Worm (Caenorhabditis elegans) whole organism, L2 larva: ENCODE results near the gene dhs-23.

Experiments
- F13H6.1 ChIP-seq: sonication (generic microtip); optimal IDR thresholded peaks from 2 replicates; lab custom pipeline; 2016; ENCODE audit warnings: missing genetic modification characterization, missing compliant biosample characterization
- R02D3.7 ChIP-seq: fragments of 150-350 bp; optimal IDR thresholded peaks from 2 replicates; lab custom pipeline; 2014; ENCODE audit warnings: missing biosample characterization, missing genetic modification characterization
- ZK546.5 ChIP-seq: sonication (generic microtip); optimal IDR thresholded peaks from 2 replicates; lab custom pipeline; 2017; ENCODE audit warnings: missing biosample characterization, missing genetic modification characterization
- alr-1 ChIP-seq: fragments of 150-350 bp; optimal IDR thresholded peaks from 2 replicates; lab custom pipeline; 2014; ENCODE audit warnings: missing biosample characterization, missing genetic modification characterization
- aly-2 ChIP-seq: fragments of 150-350 bp; optimal IDR thresholded peaks from 2 replicates; lab custom pipeline; 2014; ENCODE audit warnings: missing biosample characterization, missing genetic modification characterization
- blmp-1 ChIP-seq: sonication (generic microtip); optimal IDR thresholded peaks from 2 replicates; lab custom pipeline; 2017; ENCODE audit warnings: missing genetic modification characterization, mild to moderate bottlenecking, missing compliant biosample characterization, antibody characterized with exemption, moderate library complexity; ENCODE audit not compliant: insufficient read depth
- crh-2 ChIP-seq: sonication (generic microtip); optimal IDR thresholded peaks from 2 replicates; lab custom pipeline; 2017; ENCODE audit warnings: missing biosample characterization, missing genetic modification characterization
- dmd-4 ChIP-seq: sonication (generic microtip); optimal IDR thresholded peaks from 2 replicates; lab custom pipeline; 2017; ENCODE audit warnings: missing biosample characterization, missing genetic modification characterization
- egl-27 ChIP-seq: sonication (generic microtip); optimal IDR thresholded peaks from 3 replicates; lab custom pipeline; 2017; ENCODE audit warnings: missing biosample characterization, missing genetic modification reagents, missing genetic modification characterization
- elt-1 ChIP-seq: fragments of 150-350 bp; optimal IDR thresholded peaks from 2 replicates; lab custom pipeline; 2014; ENCODE audit warnings: missing biosample characterization, missing genetic modification characterization
- elt-3 ChIP-seq: sonication (generic microtip); optimal IDR thresholded peaks from 2 replicates; lab custom pipeline; 2017; ENCODE audit warnings: missing biosample characterization, missing genetic modification characterization
- gmeb-1 ChIP-seq: fragments of 150-350 bp; optimal IDR thresholded peaks from 2 replicates; lab custom pipeline; 2014; ENCODE audit warnings: missing biosample characterization, missing genetic modification characterization
- lin-39 ChIP-seq: fragments of 150-350 bp; optimal IDR thresholded peaks from 2 replicates; lab custom pipeline; 2014; ENCODE audit warnings: missing biosample characterization, missing genetic modification reagents, missing genetic modification characterization
- lsy-2 ChIP-seq, 2 experiments: fragments of 150-350 bp in 1 of 2; sonication (generic microtip) in 1 of 2; optimal IDR thresholded peaks; 2 replicates each; lab custom pipeline; 2014 to 2017; ENCODE audit warnings: missing biosample characterization in 2 of 2, missing genetic modification characterization in 2 of 2
- mab-5 ChIP-seq: fragments of 150-350 bp; optimal IDR thresholded peaks from 2 replicates; lab custom pipeline; 2014; ENCODE audit warnings: missing biosample characterization, missing genetic modification characterization
- mbf-1 ChIP-seq: sonication (generic microtip); optimal IDR thresholded peaks from 2 replicates; lab custom pipeline; 2017; ENCODE audit warnings: missing biosample characterization, missing genetic modification characterization
- nhr-11 ChIP-seq: fragments of 150-350 bp; optimal IDR thresholded peaks from 2 replicates; lab custom pipeline; 2014; ENCODE audit warnings: missing biosample characterization, missing genetic modification characterization
- nhr-12 ChIP-seq: fragments of 150-350 bp; optimal IDR thresholded peaks from 2 replicates; lab custom pipeline; 2014; ENCODE audit warnings: missing biosample characterization, missing genetic modification characterization
- nhr-129 ChIP-seq: fragments of 150-350 bp; optimal IDR thresholded peaks from 2 replicates; lab custom pipeline; 2014; ENCODE audit warnings: missing biosample characterization, missing genetic modification characterization
- nhr-23 ChIP-seq: fragments of 150-350 bp; optimal IDR thresholded peaks from 2 replicates; lab custom pipeline; 2014; ENCODE audit warnings: missing biosample characterization, missing genetic modification reagents, missing genetic modification characterization
- nhr-25 ChIP-seq: fragments of 150-350 bp; sonication (generic microtip); optimal IDR thresholded peaks from 3 replicates; lab custom pipeline; 2014; ENCODE audit warnings: missing biosample characterization, missing genetic modification characterization
- skn-1 ChIP-seq: sonication (generic microtip); optimal IDR thresholded peaks from 2 replicates; lab custom pipeline; 2017; ENCODE audit warnings: missing biosample characterization, missing genetic modification characterization
- sma-3 ChIP-seq: sonication (generic microtip); optimal IDR thresholded peaks from 2 replicates; lab custom pipeline; 2016; ENCODE audit warnings: missing genetic modification reagents, missing genetic modification characterization, missing compliant biosample characterization
- sma-9 ChIP-seq, 2 experiments: fragments of 150-350 bp in 1 of 2; sonication (generic microtip) in 1 of 2; optimal IDR thresholded peaks; 2 replicates each; lab custom pipeline; 2014 to 2016; ENCODE audit warnings: missing genetic modification characterization in 2 of 2, mild to moderate bottlenecking in 1 of 2, missing biosample characterization in 1 of 2, missing compliant biosample characterization in 1 of 2, missing genetic modification reagents in 1 of 2, moderate library complexity in 1 of 2
- snpc-4 ChIP-seq: fragments of 150-350 bp; optimal IDR thresholded peaks from 2 replicates; lab custom pipeline; 2014; ENCODE audit warnings: missing biosample characterization, missing genetic modification characterization
- unc-39 ChIP-seq: fragments of 150-350 bp; optimal IDR thresholded peaks from 2 replicates; lab custom pipeline; 2014; ENCODE audit warnings: missing biosample characterization, missing genetic modification characterization
- unc-62 ChIP-seq: fragments of 150-350 bp; optimal IDR thresholded peaks from 2 replicates; lab custom pipeline; 2014; ENCODE audit warnings: missing biosample characterization, missing genetic modification reagents, missing genetic modification characterization
- zag-1 ChIP-seq: fragments of 150-350 bp; optimal IDR thresholded peaks from 2 replicates; lab custom pipeline; 2014; ENCODE audit warnings: missing biosample characterization, missing genetic modification characterization
- ztf-1 ChIP-seq: fragments of 200-800 bp; sonication (Bioruptor generic); conservative IDR thresholded peaks from 2 replicates; pipeline ENCODE4 v1.3.6; 2022; ENCODE audit warnings: missing genetic modification characterization, missing compliant biosample characterization
- ztf-11 ChIP-seq: sonication (generic microtip); optimal IDR thresholded peaks from 2 replicates; lab custom pipeline; 2017; ENCODE audit warnings: missing biosample characterization, missing genetic modification characterization
- ztf-4 ChIP-seq: fragments of 150-350 bp; optimal IDR thresholded peaks from 2 replicates; lab custom pipeline; 2014; ENCODE audit warnings: missing biosample characterization, missing genetic modification characterization

dhs-23 gene

ce11 chrV:15376223-15376622, 4.8 kb upstream of the dhs-23 start, which contains the start of gene srh-52:
srh-52 (minus strand) TSS chrV:15376323.
- no peak for TF ChIP-seq mab-5 (tag; lab: Kevin White, UChicago)
- TF ChIP-seq zag-1 (tag; lab: Kevin White, UChicago), result no peak
- TF ChIP-seq crh-2 (tag; lab: Kevin White, UChicago), result no peak
- no peak for TF ChIP-seq elt-3 (tag; lab: Kevin White, UChicago)
- no peak for TF ChIP-seq sma-3 (GFP tag; lab: Kevin White, UChicago)
- no peak for TF ChIP-seq mbf-1 (tag; lab: Kevin White, UChicago)
- no peak for TF ChIP-seq snpc-4 (tag; lab: Kevin White, UChicago)
- TF ChIP-seq unc-62, result no peak
- no peak for TF ChIP-seq ztf-11 (tag; lab: Kevin White, UChicago)
- TF ChIP-seq R02D3.7, result no peak
- TF ChIP-seq lin-39, result no peak
- no peak for TF ChIP-seq F13H6.1 (tag; lab: Kevin White, UChicago)
- no peak for TF ChIP-seq gmeb-1 (tag; lab: Kevin White, UChicago)
- no peak for TF ChIP-seq ztf-1 (GFP tag; lab: Robert Waterston, UW)
- no peak for TF ChIP-seq alr-1 (tag; lab: Kevin White, UChicago)
- no peak for TF ChIP-seq egl-27 (tag; lab: Kevin White, UChicago)
- no peak for TF ChIP-seq nhr-129 (tag; lab: Kevin White, UChicago)

ce11 chrV:15377903-15378302, 3.1 kb upstream of the dhs-23 start, which contains the start of gene srh-122:
srh-122 (minus strand) TSS chrV:15378003.
- no peak for TF ChIP-seq snpc-4 (tag; lab: Kevin White, UChicago)
- TF ChIP-seq skn-1, result no peak
- no peak for TF ChIP-seq ztf-4 (tag; lab: Kevin White, UChicago)
- TF ChIP-seq lin-39, result no peak
- no peak for TF ChIP-seq dmd-4 (tag; lab: Kevin White, UChicago)
- no peak for TF ChIP-seq blmp-1 (tag; lab: Kevin White, UChicago)
- no peak for TF ChIP-seq crh-2 (tag; lab: Kevin White, UChicago)
- no peak for TF ChIP-seq egl-27 (tag; lab: Kevin White, UChicago)
- no peak for TF ChIP-seq zag-1 (tag; lab: Kevin White, UChicago)
- TF ChIP-seq elt-1 (tag; lab: Kevin White, UChicago), result no peak
- no peak for TF ChIP-seq nhr-129 (tag; lab: Kevin White, UChicago)
- no peak for TF ChIP-seq nhr-12 (tag; lab: Kevin White, UChicago)
- no peak for TF ChIP-seq mbf-1 (tag; lab: Kevin White, UChicago)
- no peak for TF ChIP-seq unc-39 (tag; lab: Kevin White, UChicago)
- TF ChIP-seq nhr-23 (tag; lab: Kevin White, UChicago), result no peak

ce11 chrV:15379817-15380216, 1.2 kb upstream of the dhs-23 start, which contains the start of gene srh-251:
srh-251 (minus strand) TSS chrV:15379917.
- TF ChIP-seq dmd-4 (tag; lab: Kevin White, UChicago), result no peak
- TF ChIP-seq blmp-1 (tag; lab: Kevin White, UChicago), result no peak
- no peak for TF ChIP-seq mab-5 (tag; lab: Kevin White, UChicago)
- no peak for TF ChIP-seq nhr-11 (tag; lab: Kevin White, UChicago)
- no peak for TF ChIP-seq nhr-23 (tag; lab: Kevin White, UChicago)
- no peak for TF ChIP-seq elt-1 (tag; lab: Kevin White, UChicago)
- TF ChIP-seq ZK546.5 (tag; lab: Kevin White, UChicago), result no peak
- TF ChIP-seq crh-2 (tag; lab: Kevin White, UChicago), result no peak
- no peak for TF ChIP-seq lsy-2 (tag; optimal IDR thresholded peaks at IDR 0.05; lab: Kevin White, UChicago)
- no peak for TF ChIP-seq nhr-25 (tag; lab: Kevin White, UChicago)
- TF ChIP-seq aly-2 (tag; lab: Kevin White, UChicago), result no peak
- no peak for TF ChIP-seq egl-27 (tag; lab: Kevin White, UChicago)
- TF ChIP-seq snpc-4 (tag; lab: Kevin White, UChicago), result no peak
- no peak for TF ChIP-seq sma-3 (GFP tag; lab: Kevin White, UChicago)

ce11 chrV:15383739-15384138, 2.7 kb downstream of the dhs-23 start, which contains the start of gene str-88:
str-88 (minus strand) TSS chrV:15383839.
- TF ChIP-seq ztf-4 (tag; lab: Kevin White, UChicago) (no peak), elt-3 (tag; lab: Kevin White, UChicago) (no peak), crh-2 (tag; lab: Kevin White, UChicago) (no peak), unc-62 (no peak), nhr-11 (tag; lab: Kevin White, UChicago) (no peak), R02D3.7 (no peak), sma-9 (GFP tag; optimal IDR thresholded peaks at IDR 0.05; lab: Kevin White, UChicago) (no peak), sma-9 (tag; optimal IDR thresholded peaks at IDR 0.05; lab: Kevin White, UChicago) (no peak), elt-1 (tag; lab: Kevin White, UChicago) (no peak), unc-39 (tag; lab: Kevin White, UChicago) (no peak), lsy-2 (tag; optimal IDR thresholded peaks at IDR 0.05; lab: Kevin White, UChicago) (no peak), nhr-129 (tag; lab: Kevin White, UChicago) (no peak)
